Fruit fly (Drosophila melanogaster) whole organism, embryonic: Measurements from ENCODE around the gene ClC-c.

ENCODE experiments used
- BtbVII ChIP-seq: fragments of 200-800 bp; sonication (Bioruptor generic); optimal IDR thresholded peaks from 3 replicates; lab custom pipeline; 2017; ENCODE audit warnings: missing biosample characterization, mild to moderate bottlenecking, missing genetic modification characterization
- CG11398 ChIP-seq: fragments of 200-800 bp; sonication (Bioruptor generic); optimal IDR thresholded peaks from 2 replicates; lab custom pipeline; 2016; ENCODE audit warnings: missing biosample characterization, missing genetic modification characterization
- CG11696 ChIP-seq: fragments of 200-800 bp; sonication (Bioruptor generic); IDR thresholded peaks from 2 replicates; pipeline ENCODE4 v1.3.6; 2022; ENCODE audit warnings: missing biosample characterization, missing genetic modification characterization
- CG12104 ChIP-seq: fragments of 200-800 bp; sonication (Bioruptor generic); optimal IDR thresholded peaks from 3 replicates; lab custom pipeline; 2016; ENCODE audit warnings: missing biosample characterization, missing genetic modification characterization
- CG12219 ChIP-seq: fragments of 200-800 bp; sonication (Bioruptor generic); optimal IDR thresholded peaks from 3 replicates; lab custom pipeline; 2018; ENCODE audit warnings: missing biosample characterization, mild to moderate bottlenecking, missing genetic modification characterization
- CG14667 ChIP-seq: fragments of 200-800 bp; sonication (Bioruptor generic); IDR thresholded peaks from 2 replicates; pipeline ENCODE4 v1.3.6; 2022; ENCODE audit warnings: missing biosample characterization, missing genetic modification characterization
- CG17385 ChIP-seq: fragments of 200-800 bp; sonication (Bioruptor generic); optimal IDR thresholded peaks from 3 replicates; lab custom pipeline; 2018; ENCODE audit warnings: missing biosample characterization, mild to moderate bottlenecking, missing genetic modification characterization
- CG2712 ChIP-seq: fragments of 200-800 bp; optimal IDR thresholded peaks from 3 replicates; lab custom pipeline; 2019; ENCODE audit warnings: missing biosample characterization, mild to moderate bottlenecking, missing genetic modification characterization, moderate library complexity
- CG30431 ChIP-seq: fragments of 200-800 bp; sonication (Bioruptor generic); optimal IDR thresholded peaks from 2 replicates; lab custom pipeline; 2017; ENCODE audit warnings: missing biosample characterization, missing genetic modification characterization
- CG3163 ChIP-seq: fragments of 200-800 bp; sonication (Bioruptor generic); optimal IDR thresholded peaks from 3 replicates; lab custom pipeline; 2016; ENCODE audit warnings: missing biosample characterization, missing genetic modification characterization
- CG34224 ChIP-seq: fragments of 200-800 bp; sonication (Bioruptor generic); IDR thresholded peaks from 3 replicates; pipeline ENCODE4 v1.3.6; 2022; ENCODE audit warnings: missing biosample characterization, missing genetic modification characterization; ENCODE audit not compliant: partially characterized antibody
- CG3847 ChIP-seq: fragments of 200-800 bp; sonication (Bioruptor generic); IDR thresholded peaks from 2 replicates; pipeline ENCODE4 v1.3.6; 2022; ENCODE audit warnings: missing biosample characterization, missing genetic modification characterization
- CG6791 ChIP-seq: fragments of 200-800 bp; sonication (Bioruptor generic); IDR thresholded peaks from 3 replicates; pipeline ENCODE4 v1.3.6; 2022; ENCODE audit warnings: missing biosample characterization, missing genetic modification characterization; ENCODE audit not compliant: partially characterized antibody
- CG6813 ChIP-seq: fragments of 200-800 bp; sonication (Bioruptor generic); optimal IDR thresholded peaks from 2 replicates; lab custom pipeline; 2017; ENCODE audit warnings: missing biosample characterization, missing genetic modification characterization, mild to moderate bottlenecking, moderate library complexity, missing genetic modification reagents
- CG7786 ChIP-seq: fragments of 200-800 bp; sonication (Bioruptor generic); optimal IDR thresholded peaks from 2 replicates; lab custom pipeline; 2016; ENCODE audit warnings: missing biosample characterization, missing genetic modification characterization
- CG7928 ChIP-seq: fragments of 200-800 bp; sonication (Bioruptor generic); optimal IDR thresholded peaks from 2 replicates; lab custom pipeline; 2017; ENCODE audit warnings: missing biosample characterization, mild to moderate bottlenecking, missing genetic modification characterization
- CG7963 ChIP-seq: fragments of 200-800 bp; sonication (Bioruptor generic); IDR thresholded peaks from 3 replicates; pipeline ENCODE4 v1.3.6; 2022; ENCODE audit warnings: missing biosample characterization, missing genetic modification characterization; ENCODE audit not compliant: partially characterized antibody
- CG9817 ChIP-seq: fragments of 200-800 bp; sonication (Bioruptor generic); optimal IDR thresholded peaks from 2 replicates; lab custom pipeline; 2018; ENCODE audit warnings: missing biosample characterization, mild to moderate bottlenecking, missing genetic modification characterization, moderate library complexity
- Dek ChIP-seq: fragments of 200-800 bp; sonication (Bioruptor generic); optimal IDR thresholded peaks from 3 replicates; lab custom pipeline; 2019; ENCODE audit warnings: missing biosample characterization, mild to moderate bottlenecking, missing genetic modification characterization, moderate library complexity
- Dfd ChIP-seq, 2 experiments: fragments of >200 bp; optimal IDR thresholded peaks; 2 replicates each; lab custom pipeline; 2017; ENCODE audit warnings: missing biosample characterization in 2 of 2, missing genetic modification characterization in 2 of 2
- Dip2 ChIP-seq: fragments of 200-800 bp; sonication (Bioruptor generic); IDR thresholded peaks from 2 replicates; pipeline ENCODE4 v1.3.6; 2022; ENCODE audit warnings: missing biosample characterization, missing genetic modification characterization
- E2f2 ChIP-seq: fragments of 200-800 bp; sonication (Bioruptor generic); IDR thresholded peaks from 2 replicates; pipeline ENCODE4 v1.3.6; 2022; ENCODE audit warnings: missing biosample characterization, missing genetic modification characterization
- Eip74EF ChIP-seq, 2 experiments: fragments of 200-800 bp in 1 of 2; fragments of >200 bp in 1 of 2; sonication (Bioruptor generic) in 1 of 2; optimal IDR thresholded peaks; 2 replicates each; lab custom pipeline; 2017 to 2019; ENCODE audit warnings: missing biosample characterization in 2 of 2, missing genetic modification characterization in 2 of 2, mild to moderate bottlenecking in 1 of 2, moderate library complexity in 1 of 2
- Max ChIP-seq: fragments of 200-800 bp; sonication (Bioruptor generic); optimal IDR thresholded peaks from 2 replicates; lab custom pipeline; 2016; ENCODE audit warnings: missing biosample characterization, mild to moderate bottlenecking, missing genetic modification characterization
- Xrp1 ChIP-seq: fragments of 200-800 bp; sonication (Bioruptor generic); IDR thresholded peaks from 2 replicates; pipeline ENCODE4 v1.3.6; 2022; ENCODE audit warnings: missing biosample characterization, missing genetic modification characterization
- ab ChIP-seq: fragments of 200-800 bp; sonication (Bioruptor generic); optimal IDR thresholded peaks from 2 replicates; lab custom pipeline; 2016; ENCODE audit warnings: missing biosample characterization, missing genetic modification characterization
- ac ChIP-seq: fragments of 200-800 bp; sonication (Bioruptor generic); optimal IDR thresholded peaks from 3 replicates; lab custom pipeline; 2017; ENCODE audit warnings: missing biosample characterization, mild to moderate bottlenecking, missing genetic modification characterization
- amos ChIP-seq: fragments of 200-800 bp; sonication (Bioruptor generic); IDR thresholded peaks from 2 replicates; pipeline ENCODE4 v1.3.6; 2022; ENCODE audit warnings: missing biosample characterization, missing genetic modification characterization; ENCODE audit not compliant: partially characterized antibody
- bowl ChIP-seq: fragments of 200-800 bp; sonication (Bioruptor generic); IDR thresholded peaks from 2 replicates; pipeline ENCODE4 v1.3.6; 2022; ENCODE audit warnings: missing biosample characterization, missing genetic modification characterization
- br ChIP-seq: fragments of >200 bp; optimal IDR thresholded peaks from 2 replicates; lab custom pipeline; 2017
- bsh ChIP-seq, 2 experiments: fragments of 200-800 bp; sonication (Bioruptor generic); optimal IDR thresholded peaks; 2 replicates each; lab custom pipeline; 2017 to 2018; ENCODE audit warnings: mild to moderate bottlenecking in 2 of 2, missing biosample characterization in 2 of 2, missing genetic modification characterization in 2 of 2, moderate library complexity in 1 of 2
- chinmo ChIP-seq: fragments of 200-800 bp; sonication (Bioruptor generic); IDR thresholded peaks from 4 replicates; pipeline ENCODE4 v1.3.6; 2022; ENCODE audit warnings: missing biosample characterization, missing genetic modification characterization; ENCODE audit not compliant: partially characterized antibody
- chm ChIP-seq: fragments of 200-800 bp; sonication (Bioruptor generic); IDR thresholded peaks from 2 replicates; pipeline ENCODE4 v1.3.6; 2022; ENCODE audit warnings: missing biosample characterization, missing genetic modification characterization
- dan ChIP-seq: fragments of 200-800 bp; sonication (Bioruptor generic); IDR thresholded peaks from 2 replicates; pipeline ENCODE4 v1.3.6; 2022; ENCODE audit warnings: missing biosample characterization, missing genetic modification characterization
- emc ChIP-seq: fragments of 200-800 bp; sonication (Bioruptor generic); optimal IDR thresholded peaks from 2 replicates; lab custom pipeline; 2016; ENCODE audit warnings: missing biosample characterization, missing genetic modification characterization
- fru ChIP-seq: fragments of >200 bp; optimal IDR thresholded peaks from 2 replicates; lab custom pipeline; 2017
- ind ChIP-seq: fragments of 200-800 bp; sonication (Bioruptor generic); optimal IDR thresholded peaks from 3 replicates; lab custom pipeline; 2016; ENCODE audit warnings: missing biosample characterization, missing genetic modification characterization
- klu ChIP-seq: fragments of 200-800 bp; sonication (Bioruptor generic); IDR thresholded peaks from 2 replicates; pipeline ENCODE4 v1.3.6; 2022; ENCODE audit warnings: missing biosample characterization, missing genetic modification characterization
- lab ChIP-seq: fragments of 200-800 bp; sonication (Bioruptor generic); optimal IDR thresholded peaks from 3 replicates; lab custom pipeline; 2017; ENCODE audit warnings: missing biosample characterization, missing genetic modification characterization, mild to moderate bottlenecking, moderate library complexity, missing genetic modification reagents
- lilli ChIP-seq: fragments of 200-800 bp; sonication (Bioruptor generic); optimal IDR thresholded peaks from 3 replicates; lab custom pipeline; 2016; ENCODE audit warnings: missing biosample characterization, missing genetic modification characterization
- maf-S ChIP-seq: fragments of 200-800 bp; sonication (Bioruptor generic); optimal IDR thresholded peaks from 2 replicates; lab custom pipeline; 2016; ENCODE audit warnings: missing biosample characterization, missing genetic modification characterization
- nmo ChIP-seq: fragments of 200-800 bp; sonication (Bioruptor generic); optimal IDR thresholded peaks from 2 replicates; lab custom pipeline; 2018; ENCODE audit warnings: missing biosample characterization, mild to moderate bottlenecking, missing genetic modification characterization, moderate library complexity
- pho ChIP-seq: fragments of 200-800 bp; sonication (Bioruptor generic); optimal IDR thresholded peaks from 2 replicates; lab custom pipeline; 2016; ENCODE audit warnings: missing biosample characterization, missing genetic modification characterization
- repo ChIP-seq: fragments of 200-800 bp; sonication (Bioruptor generic); optimal IDR thresholded peaks from 2 replicates; lab custom pipeline; 2016; ENCODE audit warnings: missing biosample characterization, missing genetic modification characterization
- trem ChIP-seq: fragments of 200-800 bp; optimal IDR thresholded peaks from 3 replicates; lab custom pipeline; 2019; ENCODE audit warnings: missing biosample characterization, mild to moderate bottlenecking, missing genetic modification characterization, moderate library complexity
- tx ChIP-seq: fragments of 200-800 bp; sonication (Bioruptor generic); optimal IDR thresholded peaks from 2 replicates; lab custom pipeline; 2016; ENCODE audit warnings: missing biosample characterization, missing genetic modification characterization
- vvl ChIP-seq: fragments of 200-800 bp; sonication (Bioruptor generic); IDR thresholded peaks from 2 replicates; pipeline ENCODE4 v1.3.6; 2022; ENCODE audit warnings: missing biosample characterization, missing genetic modification characterization
- z ChIP-seq: fragments of 200-800 bp; sonication (Bioruptor generic); IDR thresholded peaks from 3 replicates; pipeline ENCODE4 v1.3.6; 2022; ENCODE audit warnings: missing biosample characterization, missing genetic modification characterization
- zfh2 ChIP-seq: fragments of 200-800 bp; sonication (Bioruptor generic); optimal IDR thresholded peaks from 2 replicates; lab custom pipeline; 2016; ENCODE audit warnings: missing biosample characterization, missing genetic modification characterization

ClC-c gene

dm6 chr3L:16113003-16113606 is 22.9 kb downstream of the ClC-c start, which contains the start of gene Taf4 (continued):
- TF ChIP-seq CG34224 (GFP tag; lab: Robert Waterston, UW) (0 out of 3 replicates have a peak, but pooled peaks have one; percentile 6), amos (GFP tag; lab: Robert Waterston, UW) (peak; percentile 36; the same call in 1 of the 2 replicates), CG12219 (GFP tag; lab: Kevin White, UChicago) (no peak), Dip2 (no peak), CG7928 (no peak), lilli (GFP tag; lab: Kevin White, UChicago) (no peak), lab (GFP tag; lab: Kevin White, UChicago) (no peak), CG2712 (tag; lab: Kevin White, UChicago) (no peak), Eip74EF (GFP tag; optimal IDR thresholded peaks at IDR 0.05; lab: Kevin White, UChicago) (no peak), CG30431 (GFP tag; lab: Kevin White, UChicago) (no peak), maf-S (no peak), CG7786 (GFP tag; lab: Kevin White, UChicago) (no peak), CG3847 (no peak), E2f2 (peak; percentile 28), CG6791 (GFP tag; lab: Robert Waterston, UW) (no peak), Dek (no peak), emc (GFP tag; lab: Kevin White, UChicago) (no peak), br (lab: Kevin White, UChicago) (no peak), klu (GFP tag; lab: Robert Waterston, UW) (no peak), chinmo (no peak)
- TF ChIP-seq, all 482 proteins: peak for 24

DNA sequence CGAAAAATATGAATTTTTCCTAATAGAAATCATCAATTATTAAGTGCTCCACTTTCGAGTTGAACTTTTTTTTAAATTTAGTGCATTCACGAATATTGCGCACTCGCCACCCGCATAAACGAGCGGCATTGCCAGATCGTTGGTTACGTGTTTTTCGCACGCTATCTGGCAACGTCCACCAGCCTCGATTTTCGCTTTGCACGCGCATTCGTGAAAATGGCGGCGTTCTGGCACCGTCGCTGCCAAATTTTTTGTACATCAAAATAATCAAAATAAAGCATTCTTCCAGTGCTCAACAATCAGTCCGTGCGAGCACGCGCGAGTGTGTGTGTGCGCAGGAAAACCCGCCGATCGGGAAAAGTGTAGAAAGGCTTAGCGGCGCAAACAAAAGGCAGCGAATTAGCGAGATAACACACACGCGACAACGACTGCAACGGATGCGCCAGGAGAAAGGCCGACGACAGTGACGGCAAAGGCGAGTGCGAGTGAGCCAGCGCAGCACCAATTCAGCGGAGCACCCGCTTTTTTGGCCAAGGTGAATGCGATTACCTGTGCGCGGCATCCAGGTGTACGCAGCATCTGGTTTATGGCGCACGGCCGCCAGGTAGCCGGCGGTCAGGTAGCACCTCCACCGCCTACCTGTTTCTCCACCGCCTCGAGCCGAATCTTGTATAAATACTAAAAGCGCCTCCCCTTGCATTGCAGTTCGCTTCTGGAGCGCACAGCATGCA is 23.5 kb downstream of the ClC-c start:
- TF ChIP-seq CG11696 (GFP tag; lab: Robert Waterston, UW) (peak; percentile 56), CG7963 (GFP tag; lab: Robert Waterston, UW) (peak; percentile 47; the same call in 1 of the 3 replicates), tx (GFP tag; lab: Kevin White, UChicago) (peak; percentile 83), dan (GFP tag; lab: Robert Waterston, UW) (no peak), CG3163 (GFP tag; lab: Kevin White, UChicago) (peak; percentile 76), ab (GFP tag; lab: Kevin White, UChicago) (peak; percentile 51), CG6813 (GFP tag; lab: Kevin White, UChicago) (peak; percentile 76), trem (peak; percentile 59), Dfd (GFP tag; optimal IDR thresholded peaks at IDR 0.05; lab: Kevin White, UChicago) (no peak), CG17385 (GFP tag; lab: Kevin White, UChicago) (no peak), repo (GFP tag; lab: Kevin White, UChicago) (peak; percentile 58), CG14667 (GFP tag; lab: Robert Waterston, UW) (0 out of 2 replicates have a peak, but pooled peaks have one; percentile 54), ac (GFP tag; lab: Kevin White, UChicago) (no peak), fru (lab: Kevin White, UChicago) (no peak), ind (GFP tag; lab: Kevin White, UChicago) (peak; percentile 83), pho (peak; percentile 93), Xrp1 (GFP tag; lab: Robert Waterston, UW) (peak; percentile 84), vvl (GFP tag; lab: Robert Waterston, UW) (peak; percentile 90), bsh (GFP tag; optimal IDR thresholded peaks at IDR 0.05; lab: Kevin White, UChicago) (peak; percentile 41 to 71), z (GFP tag; lab: Robert Waterston, UW) (0 out of 3 replicates have a peak, but pooled peaks have one; percentile 52), Max (GFP tag; lab: Kevin White, UChicago) (peak; percentile 88), chm (GFP tag; lab: Robert Waterston, UW) (peak; percentile 88), nmo (GFP tag; lab: Kevin White, UChicago) (peak; percentile 82), CG11398 (peak; percentile 60), BtbVII (peak; percentile 85), CG9817 (tag; lab: Kevin White, UChicago) (peak; percentile 79), bowl (no peak), zfh2 (GFP tag; lab: Kevin White, UChicago) (peak; percentile 92), CG12104 (peak; percentile 89)
